Worm (Caenorhabditis elegans): Measurements from ENCODE around the gene C14C10.1.

DNA sequence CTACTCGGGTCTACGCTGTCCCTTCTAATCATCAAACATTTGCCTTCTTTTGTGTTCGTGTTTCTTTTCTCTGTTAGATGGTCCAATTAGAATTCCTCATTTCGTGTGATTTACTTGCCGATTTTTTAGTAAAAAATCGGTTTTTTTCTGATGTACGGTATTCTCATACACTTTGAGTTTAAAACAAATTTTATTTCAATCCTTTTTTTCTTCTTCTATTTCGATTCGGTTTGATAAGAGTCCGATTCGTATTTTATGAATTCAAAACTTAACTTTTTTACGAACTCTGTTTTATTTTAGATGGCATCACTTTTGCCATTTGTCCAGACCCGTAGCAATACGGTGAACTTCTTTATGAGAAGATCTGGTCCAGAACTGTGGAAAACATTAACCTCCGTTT is 24.9 kb upstream of the C14C10.1 start, which contains the start of gene mrps-5:
- TF ChIP-seq dve-1 (tag; optimal IDR thresholded peaks at IDR 0.05) (no peak), T23F11.4 (GFP tag; optimal IDR thresholded peaks at IDR 0.05) (no peak), nfya-1 (tag; optimal IDR thresholded peaks at IDR 0.05) (no peak), ceh-19 (GFP tag; optimal IDR thresholded peaks at IDR 0.05) (no peak), ceh-9 (tag; optimal IDR thresholded peaks at IDR 0.05) (no peak)

Data from whole organism, late embryonic.